Fruit fly (Drosophila melanogaster) whole organism, prepupa: ENCODE data around the gene dlt.

ENCODE experiments used
- Blimp-1 ChIP-seq: fragments of 200-800 bp; sonication (Bioruptor generic); optimal IDR thresholded peaks from 3 replicates; lab custom pipeline; 2017; ENCODE audit warnings: missing biosample characterization, missing genetic modification characterization, mild to moderate bottlenecking, moderate library complexity, missing genetic modification reagents
- CG10631 ChIP-seq: fragments of 200-800 bp; sonication (Bioruptor generic); optimal IDR thresholded peaks from 2 replicates; lab custom pipeline; 2016; ENCODE audit warnings: missing biosample characterization, missing genetic modification characterization
- CG11294 ChIP-seq: fragments of 200-800 bp; sonication (Bioruptor generic); IDR thresholded peaks from 2 replicates; pipeline ENCODE4 v1.3.6; 2022; ENCODE audit warnings: missing biosample characterization, missing genetic modification characterization
- CG11762 ChIP-seq: fragments of 200-800 bp; sonication (Bioruptor generic); optimal IDR thresholded peaks from 3 replicates; lab custom pipeline; 2016; ENCODE audit warnings: missing biosample characterization, missing genetic modification characterization; ENCODE audit not compliant: insufficient read depth
- CG15336 ChIP-seq: fragments of 200-800 bp; sonication (Bioruptor generic); IDR thresholded peaks from 2 replicates; pipeline ENCODE4 v1.3.6; 2022; ENCODE audit warnings: missing biosample characterization, missing genetic modification characterization
- CG1621 ChIP-seq: fragments of 200-800 bp; sonication (Bioruptor generic); optimal IDR thresholded peaks from 3 replicates; lab custom pipeline; 2018; ENCODE audit warnings: missing biosample characterization, mild to moderate bottlenecking, missing genetic modification characterization
- CG31627 ChIP-seq: fragments of 200-800 bp; sonication (Bioruptor generic); optimal IDR thresholded peaks from 3 replicates; lab custom pipeline; 2016; ENCODE audit warnings: missing biosample characterization, missing genetic modification characterization
- CG32006 ChIP-seq: fragments of 200-800 bp; sonication (Bioruptor generic); optimal IDR thresholded peaks from 3 replicates; lab custom pipeline; 2017; ENCODE audit warnings: missing biosample characterization, mild to moderate bottlenecking, missing genetic modification characterization
- CG34406 ChIP-seq: fragments of 200-800 bp; sonication (Bioruptor generic); optimal IDR thresholded peaks from 3 replicates; lab custom pipeline; 2016; ENCODE audit warnings: missing biosample characterization, missing genetic modification characterization
- CG3919 ChIP-seq: fragments of 200-800 bp; sonication (Bioruptor generic); optimal IDR thresholded peaks from 3 replicates; lab custom pipeline; 2016; ENCODE audit warnings: missing biosample characterization, missing genetic modification characterization
- CG4318 ChIP-seq: fragments of 200-800 bp; sonication (Bioruptor generic); optimal IDR thresholded peaks from 3 replicates; lab custom pipeline; 2017; ENCODE audit warnings: missing biosample characterization, mild to moderate bottlenecking, missing genetic modification characterization
- CG6163 ChIP-seq: fragments of 200-800 bp; sonication (Bioruptor generic); IDR thresholded peaks from 3 replicates; pipeline ENCODE4 v1.3.6; 2022; ENCODE audit warnings: missing biosample characterization, missing genetic modification characterization
- CG6276 ChIP-seq: fragments of 200-800 bp; sonication (Bioruptor generic); optimal IDR thresholded peaks from 2 replicates; lab custom pipeline; 2017; ENCODE audit warnings: missing biosample characterization, mild to moderate bottlenecking, missing genetic modification characterization
- CG6792 ChIP-seq: fragments of 200-800 bp; sonication (Bioruptor generic); optimal IDR thresholded peaks from 3 replicates; lab custom pipeline; 2016; ENCODE audit warnings: missing biosample characterization, missing genetic modification characterization
- CG6808 ChIP-seq: fragments of 200-800 bp; sonication (Bioruptor generic); optimal IDR thresholded peaks from 3 replicates; lab custom pipeline; 2017; ENCODE audit warnings: missing biosample characterization, missing genetic modification characterization, mild to moderate bottlenecking, moderate library complexity, missing genetic modification reagents
- CG6854 ChIP-seq: fragments of 200-800 bp; sonication (Bioruptor generic); optimal IDR thresholded peaks from 2 replicates; lab custom pipeline; 2017; ENCODE audit warnings: missing biosample characterization, mild to moderate bottlenecking, missing genetic modification characterization
- CG7368 ChIP-seq: fragments of 200-800 bp; sonication (Bioruptor generic); optimal IDR thresholded peaks from 3 replicates; lab custom pipeline; 2016; ENCODE audit warnings: missing biosample characterization, missing genetic modification characterization
- CG8119 ChIP-seq: fragments of 200-800 bp; sonication (Bioruptor generic); IDR thresholded peaks from 3 replicates; pipeline ENCODE4 v1.3.6; 2022; ENCODE audit warnings: missing biosample characterization, missing genetic modification characterization
- CG8319 ChIP-seq: fragments of 200-800 bp; sonication (Bioruptor generic); optimal IDR thresholded peaks from 3 replicates; lab custom pipeline; 2016; ENCODE audit warnings: missing biosample characterization, missing genetic modification characterization
- CG8632 ChIP-seq: fragments of 200-800 bp; sonication (Bioruptor generic); optimal IDR thresholded peaks from 3 replicates; lab custom pipeline; 2016; ENCODE audit warnings: missing biosample characterization, missing genetic modification characterization
- CG9139 ChIP-seq: fragments of 200-800 bp; sonication (Bioruptor generic); optimal IDR thresholded peaks from 3 replicates; lab custom pipeline; 2017; ENCODE audit warnings: missing biosample characterization, mild to moderate bottlenecking, missing genetic modification characterization
- Eip78C ChIP-seq: fragments of 200-800 bp; sonication (Bioruptor generic); peaks from one replicate; lab custom pipeline; 2016; ENCODE audit warnings: missing biosample characterization, missing genetic modification characterization
- Eip93F ChIP-seq: fragments of 200-800 bp; sonication (Bioruptor generic); optimal IDR thresholded peaks from 2 replicates; lab custom pipeline; 2016; ENCODE audit warnings: missing biosample characterization, mild to moderate bottlenecking, missing genetic modification characterization
- Ets21C ChIP-seq: fragments of 200-800 bp; sonication (Bioruptor generic); optimal IDR thresholded peaks from 3 replicates; lab custom pipeline; 2016; ENCODE audit warnings: missing biosample characterization, missing genetic modification characterization
- Ets96B ChIP-seq: fragments of 200-800 bp; optimal IDR thresholded peaks from 2 replicates; lab custom pipeline; 2019; ENCODE audit warnings: missing biosample characterization, mild to moderate bottlenecking, missing genetic modification characterization, moderate library complexity
- Hr38 ChIP-seq: sonication (Bioruptor generic); optimal IDR thresholded peaks from 2 replicates; lab custom pipeline; 2016; ENCODE audit warnings: missing biosample characterization, missing genetic modification characterization
- Hr39 ChIP-seq: fragments of 200-800 bp; sonication (Bioruptor generic); optimal IDR thresholded peaks from 2 replicates; lab custom pipeline; 2016; ENCODE audit warnings: missing biosample characterization, missing genetic modification characterization
- Lpt ChIP-seq: fragments of 200-800 bp; sonication (Bioruptor generic); optimal IDR thresholded peaks from 3 replicates; lab custom pipeline; 2016; ENCODE audit warnings: missing biosample characterization, missing genetic modification characterization
- Met ChIP-seq: fragments of 200-800 bp; sonication (Bioruptor generic); optimal IDR thresholded peaks from 3 replicates; lab custom pipeline; 2016; ENCODE audit warnings: missing biosample characterization, missing genetic modification characterization
- Sox102F ChIP-seq: fragments of 200-800 bp; sonication (Bioruptor generic); optimal IDR thresholded peaks from 2 replicates; lab custom pipeline; 2016; ENCODE audit warnings: missing biosample characterization, mild to moderate bottlenecking, missing genetic modification characterization
- acj6 ChIP-seq: fragments of 200-800 bp; sonication (Bioruptor generic); optimal IDR thresholded peaks from 3 replicates; lab custom pipeline; 2016; ENCODE audit warnings: missing biosample characterization, missing genetic modification characterization
- dac ChIP-seq: fragments of 200-800 bp; sonication (Bioruptor generic); optimal IDR thresholded peaks from 2 replicates; lab custom pipeline; 2017; ENCODE audit warnings: missing biosample characterization, mild to moderate bottlenecking, missing genetic modification characterization
- dsx ChIP-seq: fragments of 200-800 bp; optimal IDR thresholded peaks from 3 replicates; lab custom pipeline; 2019; ENCODE audit warnings: missing biosample characterization, mild to moderate bottlenecking, missing genetic modification characterization, moderate library complexity; ENCODE audit not compliant: poor library complexity, severe bottlenecking
- eg ChIP-seq: fragments of 200-800 bp; sonication (Bioruptor generic); IDR thresholded peaks from 3 replicates; pipeline ENCODE4 v1.3.6; 2022; ENCODE audit warnings: missing biosample characterization, missing genetic modification characterization
- esn ChIP-seq: fragments of 200-800 bp; sonication (Bioruptor generic); optimal IDR thresholded peaks from 2 replicates; lab custom pipeline; 2016; ENCODE audit warnings: missing biosample characterization, mild to moderate bottlenecking, missing genetic modification characterization, moderate library complexity
- fd59A ChIP-seq: fragments of 200-800 bp; sonication (Bioruptor generic); optimal IDR thresholded peaks from 2 replicates; lab custom pipeline; 2017; ENCODE audit warnings: missing biosample characterization, mild to moderate bottlenecking, missing genetic modification characterization, missing genetic modification reagents
- fkh ChIP-seq: fragments of 200-800 bp; sonication (Bioruptor generic); optimal IDR thresholded peaks from 3 replicates; lab custom pipeline; 2017; ENCODE audit warnings: missing biosample characterization, mild to moderate bottlenecking, missing genetic modification characterization, moderate library complexity
- lz ChIP-seq: fragments of 200-800 bp; sonication (Bioruptor generic); optimal IDR thresholded peaks from 3 replicates; lab custom pipeline; 2016; ENCODE audit warnings: missing biosample characterization, missing genetic modification characterization
- net ChIP-seq: fragments of 200-800 bp; sonication (Bioruptor generic); optimal IDR thresholded peaks from 3 replicates; lab custom pipeline; 2016; ENCODE audit warnings: missing biosample characterization, missing genetic modification characterization
- pdm3 ChIP-seq: fragments of 200-800 bp; sonication (Bioruptor generic); optimal IDR thresholded peaks from 3 replicates; lab custom pipeline; 2016; ENCODE audit warnings: missing biosample characterization, missing genetic modification characterization
- salr ChIP-seq, 2 experiments: fragments of 200-800 bp; sonication (Bioruptor generic); optimal IDR thresholded peaks; 3 replicates each; lab custom pipeline; 2016 to 2018; ENCODE audit warnings: missing biosample characterization in 2 of 2, missing genetic modification characterization in 2 of 2, mild to moderate bottlenecking in 1 of 2
- spab ChIP-seq: fragments of 200-800 bp; sonication (Bioruptor generic); optimal IDR thresholded peaks from 2 replicates; lab custom pipeline; 2017; ENCODE audit warnings: missing biosample characterization, mild to moderate bottlenecking, missing genetic modification characterization, missing genetic modification reagents
- ss ChIP-seq, 2 experiments: fragments of 200-800 bp; sonication (Bioruptor generic); optimal IDR thresholded peaks; 2 replicates in 1 of 2; 3 replicates in 1 of 2; lab custom pipeline; 2017 to 2018; ENCODE audit warnings: mild to moderate bottlenecking in 2 of 2, missing biosample characterization in 2 of 2, missing genetic modification characterization in 2 of 2, moderate library complexity in 1 of 2
- svp ChIP-seq: fragments of 200-800 bp; sonication (Bioruptor generic); peaks from one replicate; lab custom pipeline; 2016; ENCODE audit warnings: missing biosample characterization, missing genetic modification characterization
- topi ChIP-seq: fragments of 200-800 bp; sonication (Bioruptor generic); optimal IDR thresholded peaks from 3 replicates; lab custom pipeline; 2016; ENCODE audit warnings: missing biosample characterization, missing genetic modification characterization
- vri ChIP-seq: fragments of 200-800 bp; sonication (Bioruptor generic); optimal IDR thresholded peaks from 3 replicates; lab custom pipeline; 2016; ENCODE audit warnings: missing biosample characterization, mild to moderate bottlenecking, missing genetic modification characterization

The dlt gene

DNA sequence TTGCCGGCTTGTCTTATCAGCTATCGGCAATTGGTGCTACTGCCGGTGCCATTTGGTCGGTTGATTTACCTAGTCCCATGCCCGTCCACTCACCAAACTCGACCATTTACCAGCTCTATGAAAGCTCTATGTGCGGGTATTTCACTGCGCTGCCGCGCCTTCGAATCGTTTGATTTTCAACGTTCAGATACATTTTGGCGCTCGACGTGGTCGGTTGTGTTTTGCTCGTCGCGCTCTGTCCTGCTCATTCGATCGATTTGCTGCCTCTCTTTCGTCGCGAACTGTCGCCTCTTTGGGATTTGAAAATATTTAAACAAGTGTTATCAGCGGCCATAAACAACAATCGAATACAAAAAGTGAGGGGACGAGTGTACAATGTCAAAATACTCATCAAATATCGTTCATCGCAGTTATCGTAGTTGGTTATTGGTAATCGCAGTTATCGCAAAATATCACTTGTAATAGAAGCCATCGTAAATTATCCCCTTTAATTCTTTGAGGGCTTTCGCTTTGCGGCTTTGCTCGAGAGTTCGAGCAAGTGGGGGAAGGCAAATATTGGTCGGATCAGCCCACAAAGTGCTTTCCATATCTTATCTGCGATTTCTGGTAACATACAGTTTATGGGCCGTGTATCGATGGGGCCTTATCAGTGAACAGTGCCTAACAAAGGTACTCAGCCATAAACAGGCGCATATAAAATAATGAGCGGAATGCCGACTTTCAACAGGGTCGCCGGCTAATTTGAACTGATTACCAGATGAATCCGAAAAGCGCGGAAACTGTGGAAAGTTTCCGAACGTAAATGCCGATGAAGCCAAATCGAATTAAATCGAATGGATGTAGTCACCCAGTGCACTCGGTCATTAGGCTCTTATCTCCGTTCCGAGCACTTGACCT lies 53.2 kb downstream of the dlt start:
- TF ChIP-seq Met (GFP tag; lab: Kevin White, UChicago), result no peak
- TF ChIP-seq spab (GFP tag; lab: Kevin White, UChicago), result no peak
- peak; percentile 55 for TF ChIP-seq fkh (GFP tag; lab: Kevin White, UChicago)
- no peak for TF ChIP-seq CG8119
- peak; percentile 60 for TF ChIP-seq vri (GFP tag; lab: Kevin White, UChicago)
- TF ChIP-seq salr (GFP tag; optimal IDR thresholded peaks at IDR 0.05; lab: Kevin White, UChicago), result no peak
- no peak for TF ChIP-seq Hr38 (GFP tag; lab: Kevin White, UChicago)
- no peak for TF ChIP-seq esn (GFP tag; lab: Kevin White, UChicago)
- peak; percentile 22 for TF ChIP-seq Eip78C (GFP tag; lab: Kevin White, UChicago)
- no peak for TF ChIP-seq CG6854 (GFP tag; lab: Kevin White, UChicago)
- TF ChIP-seq dsx (GFP tag; lab: Kevin White, UChicago), result no peak
- no peak for TF ChIP-seq CG4318
- no peak for TF ChIP-seq CG8319 (GFP tag; lab: Kevin White, UChicago)
- TF ChIP-seq CG6808, result no peak
- no peak for TF ChIP-seq pdm3 (GFP tag; lab: Kevin White, UChicago)
- TF ChIP-seq Blimp-1, result no peak
- TF ChIP-seq svp, result peak; percentile 88
- no peak for TF ChIP-seq Hr39 (GFP tag; lab: Kevin White, UChicago)
- no peak for TF ChIP-seq dac
- no peak for TF ChIP-seq CG8632 (GFP tag; lab: Kevin White, UChicago)
- no peak for TF ChIP-seq net (GFP tag; lab: Kevin White, UChicago)
- no peak for TF ChIP-seq Eip93F (GFP tag; lab: Kevin White, UChicago)
- TF ChIP-seq Sox102F (GFP tag; lab: Kevin White, UChicago), result no peak
- no peak for TF ChIP-seq CG11294
- TF ChIP-seq, all 60 proteins: peak for 4

DNA sequence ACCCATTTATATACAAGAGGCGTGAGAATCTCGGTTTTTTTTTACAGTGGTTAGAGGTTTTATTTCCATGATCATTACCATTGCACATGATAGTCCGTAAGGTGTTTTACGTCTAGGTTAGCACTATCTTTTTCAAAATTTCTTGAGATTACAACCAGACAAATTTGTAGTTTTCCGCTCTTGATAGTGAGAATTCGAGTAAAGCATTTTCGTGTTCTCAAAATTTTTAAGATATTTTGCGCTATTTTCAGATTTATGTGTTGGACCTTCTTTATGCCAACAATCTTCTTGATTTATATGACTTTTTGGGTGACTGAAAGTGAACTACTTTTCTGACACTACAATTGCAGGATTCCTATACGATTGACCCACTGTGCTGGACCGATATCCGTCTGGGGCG lies 54.0 kb downstream of the dlt start:
- TF ChIP-seq CG10631 (GFP tag; lab: Kevin White, UChicago) (peak; percentile 23), CG11762 (no peak), CG6792 (GFP tag; lab: Kevin White, UChicago) (peak; percentile 38), CG8632 (GFP tag; lab: Kevin White, UChicago) (no peak), CG34406 (peak; percentile 18), salr (GFP tag; optimal IDR thresholded peaks at IDR 0.05; lab: Kevin White, UChicago) (peak in 1 of 2 experiments; percentile 21), CG6808 (no peak), pdm3 (GFP tag; lab: Kevin White, UChicago) (peak; percentile 26), acj6 (GFP tag; lab: Kevin White, UChicago) (peak; percentile 18), CG3919 (GFP tag; lab: Kevin White, UChicago) (peak; percentile 15), esn (GFP tag; lab: Kevin White, UChicago) (peak; percentile 41), Ets21C (GFP tag; lab: Kevin White, UChicago) (no peak), eg (GFP tag; lab: Robert Waterston, UW) (no peak; the same call in 2 of the 3 replicates), Met (GFP tag; lab: Kevin White, UChicago) (peak; percentile 30), Blimp-1 (no peak), CG31627 (peak; percentile 60), CG1621 (tag; lab: Kevin White, UChicago) (no peak), Ets96B (no peak), fd59A (GFP tag; lab: Kevin White, UChicago) (no peak), ss (GFP tag; optimal IDR thresholded peaks at IDR 0.05; lab: Kevin White, UChicago) (peak in 1 of 2 experiments; percentile 9), dac (peak; percentile 3), Hr38 (GFP tag; lab: Kevin White, UChicago) (no peak), spab (GFP tag; lab: Kevin White, UChicago) (no peak), CG4318 (peak; percentile 40), Lpt (no peak), topi (GFP tag; lab: Kevin White, UChicago) (peak; percentile 49), CG15336 (GFP tag; lab: Robert Waterston, UW) (peak; percentile 40; the same call in 1 of the 2 replicates), CG6276 (GFP tag; lab: Kevin White, UChicago) (no peak), lz (GFP tag; lab: Kevin White, UChicago) (peak; percentile 22), CG9139 (GFP tag; lab: Kevin White, UChicago) (no peak), CG8119 (0 out of 3 replicates have a peak, but pooled peaks have one; percentile 18), CG6163 (no peak), vri (GFP tag; lab: Kevin White, UChicago) (no peak), CG32006 (GFP tag; lab: Kevin White, UChicago) (peak; percentile 64), CG7368 (GFP tag; lab: Kevin White, UChicago) (no peak)
